Fruit fly (Drosophila melanogaster) whole organism, embryonic: Measurements from ENCODE around the gene UQCR-Q.
A peak's percentile ranks its signal among the peaks of the same experiment; 100 is the strongest.

Experiments used
- ATbp ChIP-seq: fragments of 200-800 bp; sonication (Bioruptor generic); optimal IDR thresholded peaks from 2 replicates; lab custom pipeline; 2017; ENCODE audit warnings: missing biosample characterization, mild to moderate bottlenecking, missing genetic modification characterization, missing genetic modification reagents
- CG10274 ChIP-seq: fragments of 200-800 bp; sonication (Bioruptor generic); optimal IDR thresholded peaks from 3 replicates; lab custom pipeline; 2017; ENCODE audit warnings: missing biosample characterization, mild to moderate bottlenecking, missing genetic modification characterization
- CG10366 ChIP-seq: fragments of 200-800 bp; sonication (Bioruptor generic); IDR thresholded peaks from 2 replicates; pipeline ENCODE4 v1.3.6; 2022; ENCODE audit warnings: missing biosample characterization, missing genetic modification characterization
- CG11398 ChIP-seq: fragments of 200-800 bp; sonication (Bioruptor generic); optimal IDR thresholded peaks from 2 replicates; lab custom pipeline; 2016; ENCODE audit warnings: missing biosample characterization, missing genetic modification characterization
- CG12769 ChIP-seq: fragments of 200-800 bp; sonication (Bioruptor generic); optimal IDR thresholded peaks from 2 replicates; lab custom pipeline; 2019; ENCODE audit warnings: missing biosample characterization, mild to moderate bottlenecking, missing genetic modification characterization, moderate library complexity
- CG12942 ChIP-seq: fragments of 200-800 bp; sonication (Bioruptor generic); optimal IDR thresholded peaks from 3 replicates; lab custom pipeline; 2016; ENCODE audit warnings: missing biosample characterization, missing genetic modification characterization
- CG13424 ChIP-seq: fragments of 200-800 bp; sonication (Bioruptor generic); optimal IDR thresholded peaks from 2 replicates; lab custom pipeline; 2019; ENCODE audit warnings: missing biosample characterization, mild to moderate bottlenecking, missing genetic modification characterization, moderate library complexity
- CG13624 ChIP-seq: fragments of 200-800 bp; sonication (Bioruptor generic); optimal IDR thresholded peaks from 2 replicates; lab custom pipeline; 2016; ENCODE audit warnings: missing biosample characterization, missing genetic modification characterization
- CG15011 ChIP-seq: fragments of 200-800 bp; sonication (Bioruptor generic); optimal IDR thresholded peaks from 3 replicates; lab custom pipeline; 2018; ENCODE audit warnings: missing biosample characterization, mild to moderate bottlenecking, missing genetic modification characterization
- CG16813 ChIP-seq: fragments of 200-800 bp; sonication (Bioruptor generic); IDR thresholded peaks from 3 replicates; pipeline ENCODE4 v1.3.6; 2022; ENCODE audit warnings: missing biosample characterization, missing genetic modification characterization; ENCODE audit not compliant: partially characterized antibody
- CG17802 ChIP-seq: fragments of 200-800 bp; sonication (Bioruptor generic); optimal IDR thresholded peaks from 2 replicates; lab custom pipeline; 2018; ENCODE audit warnings: missing biosample characterization, mild to moderate bottlenecking, missing genetic modification characterization, moderate library complexity
- CG2120 ChIP-seq: fragments of 200-800 bp; sonication (Bioruptor generic); optimal IDR thresholded peaks from 3 replicates; lab custom pipeline; 2016; ENCODE audit warnings: missing biosample characterization, missing genetic modification characterization
- CG2202 ChIP-seq: fragments of 200-800 bp; sonication (Bioruptor generic); optimal IDR thresholded peaks from 2 replicates; lab custom pipeline; 2018; ENCODE audit warnings: missing biosample characterization, mild to moderate bottlenecking, missing genetic modification characterization
- CG3065 ChIP-seq: fragments of 200-800 bp; sonication (Bioruptor generic); optimal IDR thresholded peaks from 2 replicates; lab custom pipeline; 2016; ENCODE audit warnings: missing biosample characterization, missing genetic modification characterization
- CG3838 ChIP-seq: fragments of 200-800 bp; sonication (Bioruptor generic); optimal IDR thresholded peaks from 3 replicates; lab custom pipeline; 2016; ENCODE audit warnings: missing biosample characterization, missing genetic modification characterization
- CG7271 ChIP-seq: fragments of 200-800 bp; sonication (Bioruptor generic); optimal IDR thresholded peaks from 2 replicates; lab custom pipeline; 2018; ENCODE audit warnings: missing biosample characterization, mild to moderate bottlenecking, missing genetic modification characterization, moderate library complexity
- CG9609 ChIP-seq: fragments of 200-800 bp; sonication (Bioruptor generic); optimal IDR thresholded peaks from 3 replicates; lab custom pipeline; 2016; ENCODE audit warnings: missing biosample characterization, missing genetic modification characterization
- CG9797 ChIP-seq: fragments of 200-800 bp; sonication (Bioruptor generic); optimal IDR thresholded peaks from 3 replicates; lab custom pipeline; 2018; ENCODE audit warnings: missing biosample characterization, mild to moderate bottlenecking, missing genetic modification characterization
- CoRest ChIP-seq: fragments of 200-800 bp; sonication (Bioruptor generic); optimal IDR thresholded peaks from 3 replicates; lab custom pipeline; 2018; ENCODE audit warnings: missing biosample characterization, mild to moderate bottlenecking, missing genetic modification characterization, moderate library complexity
- Ets65A ChIP-seq: fragments of 200-800 bp; sonication (Bioruptor generic); peaks from one replicate; lab custom pipeline; 2016; ENCODE audit warnings: missing biosample characterization, missing genetic modification characterization
- Ets97D ChIP-seq: fragments of 200-800 bp; sonication (Bioruptor generic); optimal IDR thresholded peaks from 3 replicates; lab custom pipeline; 2016; ENCODE audit warnings: missing biosample characterization, missing genetic modification characterization
- Fer1 ChIP-seq: fragments of 200-800 bp; sonication (Bioruptor generic); optimal IDR thresholded peaks from 2 replicates; lab custom pipeline; 2017; ENCODE audit warnings: missing biosample characterization, mild to moderate bottlenecking, missing genetic modification characterization
- Gug ChIP-seq: fragments of 200-800 bp; sonication (Bioruptor generic); IDR thresholded peaks from 4 replicates; pipeline ENCODE4 v1.3.6; 2022; ENCODE audit warnings: missing biosample characterization, missing genetic modification characterization
- H15 ChIP-seq: fragments of 200-800 bp; sonication (Bioruptor generic); IDR thresholded peaks from 3 replicates; pipeline ENCODE4 v1.3.6; 2022; ENCODE audit warnings: missing biosample characterization, missing genetic modification characterization
- NfI ChIP-seq: fragments of 200-800 bp; sonication (Bioruptor generic); optimal IDR thresholded peaks from 3 replicates; lab custom pipeline; 2018; ENCODE audit warnings: missing biosample characterization, mild to moderate bottlenecking, missing genetic modification characterization, moderate library complexity
- Spps ChIP-seq: fragments of 200-800 bp; sonication (Bioruptor generic); optimal IDR thresholded peaks from 2 replicates; lab custom pipeline; 2018; ENCODE audit warnings: missing biosample characterization, mild to moderate bottlenecking, missing genetic modification characterization
- Usf ChIP-seq: fragments of 200-800 bp; sonication (Bioruptor generic); optimal IDR thresholded peaks from 2 replicates; lab custom pipeline; 2017; ENCODE audit warnings: missing genotype, missing biosample characterization, missing genetic modification characterization
- ara ChIP-seq: fragments of 200-800 bp; sonication (Bioruptor generic); IDR thresholded peaks from 2 replicates; pipeline ENCODE4 v1.3.6; 2022; ENCODE audit warnings: missing biosample characterization, missing genetic modification characterization
- cg ChIP-seq: fragments of 200-800 bp; sonication (Bioruptor generic); optimal IDR thresholded peaks from 3 replicates; lab custom pipeline; 2019; ENCODE audit warnings: missing biosample characterization, mild to moderate bottlenecking, missing genetic modification characterization, moderate library complexity
- crc ChIP-seq: fragments of 200-800 bp; sonication (Bioruptor generic); optimal IDR thresholded peaks from 2 replicates; lab custom pipeline; 2016; ENCODE audit warnings: missing biosample characterization, missing genetic modification characterization
- en ChIP-seq: fragments of 200-800 bp; sonication (Bioruptor generic); optimal IDR thresholded peaks from 2 replicates; lab custom pipeline; 2016; ENCODE audit warnings: missing biosample characterization, missing genetic modification characterization
- eve ChIP-seq, 2 experiments: fragments of >200 bp; optimal IDR thresholded peaks; 2 replicates each; lab custom pipeline; 2017; ENCODE audit warnings: missing biosample characterization in 2 of 2, missing genetic modification characterization in 2 of 2
- exex ChIP-seq: fragments of 200-800 bp; sonication (Bioruptor generic); optimal IDR thresholded peaks from 4 replicates; lab custom pipeline; 2018; ENCODE audit warnings: missing biosample characterization, mild to moderate bottlenecking, missing genetic modification characterization, moderate library complexity
- fd102C ChIP-seq: fragments of 200-800 bp; sonication (Bioruptor generic); optimal IDR thresholded peaks from 2 replicates; lab custom pipeline; 2018; ENCODE audit warnings: missing biosample characterization, mild to moderate bottlenecking, missing genetic modification characterization, moderate library complexity
- fd64A ChIP-seq: fragments of 200-800 bp; sonication (Bioruptor generic); optimal IDR thresholded peaks from 3 replicates; lab custom pipeline; 2018; ENCODE audit warnings: missing biosample characterization, mild to moderate bottlenecking, missing genetic modification characterization
- ham ChIP-seq: fragments of 200-800 bp; sonication (Bioruptor generic); IDR thresholded peaks from 2 replicates; pipeline ENCODE4 v1.3.6; 2022; ENCODE audit warnings: missing biosample characterization, missing genetic modification characterization
- hb ChIP-seq: fragments of 200-800 bp; sonication (Bioruptor generic); IDR thresholded peaks from 3 replicates; pipeline ENCODE4 v1.3.6; 2022; ENCODE audit warnings: missing biosample characterization, missing genetic modification characterization; ENCODE audit not compliant: partially characterized antibody
- kah ChIP-seq: fragments of 200-800 bp; sonication (Bioruptor generic); optimal IDR thresholded peaks from 2 replicates; lab custom pipeline; 2018; ENCODE audit warnings: missing biosample characterization, mild to moderate bottlenecking, missing genetic modification characterization
- lab ChIP-seq: fragments of 200-800 bp; sonication (Bioruptor generic); optimal IDR thresholded peaks from 3 replicates; lab custom pipeline; 2017; ENCODE audit warnings: missing biosample characterization, missing genetic modification characterization, mild to moderate bottlenecking, moderate library complexity, missing genetic modification reagents
- lov ChIP-seq, 2 experiments: fragments of 200-800 bp in 1 of 2; fragments of >200 bp in 1 of 2; sonication (Bioruptor generic) in 1 of 2; IDR thresholded peaks in 1 of 2; optimal IDR thresholded peaks in 1 of 2; 2 replicates in 1 of 2; 3 replicates in 1 of 2; pipeline versions ENCODE4 v1.3.6 to Lab custom; 2017 to 2022; ENCODE audit warnings: missing biosample characterization in 1 of 2, missing genetic modification characterization in 1 of 2
- mirr ChIP-seq: fragments of 200-800 bp; sonication (Bioruptor generic); optimal IDR thresholded peaks from 3 replicates; lab custom pipeline; 2018; ENCODE audit warnings: missing biosample characterization, mild to moderate bottlenecking, missing genetic modification characterization
- nom ChIP-seq: fragments of 200-800 bp; sonication (Bioruptor generic); optimal IDR thresholded peaks from 2 replicates; lab custom pipeline; 2017; ENCODE audit warnings: missing biosample characterization, missing genetic modification characterization, mild to moderate bottlenecking, moderate library complexity, missing genetic modification reagents
- odd ChIP-seq: fragments of 200-800 bp; sonication (Bioruptor generic); optimal IDR thresholded peaks from 2 replicates; lab custom pipeline; 2017; ENCODE audit warnings: missing biosample characterization, mild to moderate bottlenecking, missing genetic modification characterization
- schlank ChIP-seq: fragments of 200-800 bp; sonication (Bioruptor generic); optimal IDR thresholded peaks from 2 replicates; lab custom pipeline; 2018; ENCODE audit warnings: missing biosample characterization, mild to moderate bottlenecking, missing genetic modification characterization
- sima ChIP-seq: fragments of 200-800 bp; sonication (Bioruptor generic); optimal IDR thresholded peaks from 2 replicates; lab custom pipeline; 2016; ENCODE audit warnings: missing biosample characterization, missing genetic modification characterization
- tna ChIP-seq: fragments of 200-800 bp; sonication (Bioruptor generic); IDR thresholded peaks from 2 replicates; pipeline ENCODE4 v1.3.6; 2022; ENCODE audit warnings: missing biosample characterization, missing genetic modification characterization; ENCODE audit not compliant: partially characterized antibody
- unc-4 ChIP-seq: fragments of 200-800 bp; sonication (Bioruptor generic); IDR thresholded peaks from 2 replicates; pipeline ENCODE4 v1.3.6; 2022; ENCODE audit warnings: missing biosample characterization, missing genetic modification characterization; ENCODE audit not compliant: partially characterized antibody
- vfl ChIP-seq: fragments of 200-800 bp; sonication (Bioruptor generic); optimal IDR thresholded peaks from 2 replicates; lab custom pipeline; 2016; ENCODE audit warnings: missing biosample characterization, missing genetic modification characterization
- yki ChIP-seq: fragments of >200 bp; optimal IDR thresholded peaks from 3 replicates; lab custom pipeline; 2018
- zfh2 ChIP-seq: fragments of 200-800 bp; sonication (Bioruptor generic); optimal IDR thresholded peaks from 2 replicates; lab custom pipeline; 2016; ENCODE audit warnings: missing biosample characterization, missing genetic modification characterization

The UQCR-Q gene

DNA sequence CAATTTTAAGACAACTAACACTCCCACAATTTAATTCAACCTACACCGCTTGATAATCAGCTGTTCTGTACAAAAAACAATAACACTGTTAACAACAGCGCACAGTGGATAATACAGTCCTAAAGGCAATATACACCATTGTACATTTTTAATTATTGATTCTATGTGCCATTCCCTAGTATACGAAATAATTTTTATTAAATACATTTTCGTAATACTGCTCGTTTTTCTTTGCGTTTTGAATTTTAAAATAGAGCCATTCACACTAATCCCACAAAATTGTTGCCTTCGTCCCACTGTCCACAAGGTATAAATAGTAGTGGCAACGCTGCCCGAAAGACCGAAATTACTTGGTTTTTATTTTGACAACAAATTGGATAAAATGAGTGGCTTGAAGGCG is 41.0 kb upstream of the UQCR-Q start, which contains the start of the genes Coq4 and CG32176 (continued):
- TF ChIP-seq ham (GFP tag; lab: Robert Waterston, UW), result peak; percentile 92
- peak; percentile 98 for TF ChIP-seq CG13424
- peak; percentile 91 for TF ChIP-seq fd64A
- TF ChIP-seq Fer1 (GFP tag; lab: Kevin White, UChicago), result peak; percentile 97
- TF ChIP-seq exex (tag; lab: Kevin White, UChicago), result peak; percentile 83
- peak; percentile 30 to 97 for TF ChIP-seq eve (GFP tag; optimal IDR thresholded peaks at IDR 0.05; lab: Kevin White, UChicago)
- TF ChIP-seq lov (optimal IDR thresholded peaks at IDR 0.05; lab: Kevin White, UChicago), result no peak
- TF ChIP-seq lov (GFP tag; IDR thresholded peaks at IDR 0.05; lab: Robert Waterston, UW), result peak; percentile 96
- peak; percentile 94 for TF ChIP-seq Usf (GFP tag; lab: Kevin White, UChicago)
- peak; percentile 97 for TF ChIP-seq schlank (tag; lab: Kevin White, UChicago)
- peak; percentile 98 for TF ChIP-seq CoRest (tag; lab: Kevin White, UChicago)
- peak; percentile 88 for TF ChIP-seq CG15011 (GFP tag; lab: Kevin White, UChicago)
- TF ChIP-seq yki (lab: Kevin White, UChicago), result no peak
- peak; percentile 99 for TF ChIP-seq CG12942
- TF ChIP-seq zfh2 (GFP tag; lab: Kevin White, UChicago), result peak; percentile 99
- peak; percentile 96 for TF ChIP-seq CG3065
- TF ChIP-seq CG9797, result no peak
- TF ChIP-seq Gug (GFP tag; lab: Robert Waterston, UW), result peak; percentile 99
- peak; percentile 90 for TF ChIP-seq kah (GFP tag; lab: Kevin White, UChicago)
- peak; percentile 95 for TF ChIP-seq CG2202 (tag; lab: Kevin White, UChicago)
- TF ChIP-seq CG3838 (GFP tag; lab: Kevin White, UChicago), result peak; percentile 96
- peak; percentile 44; the same call in 1 of the 3 replicates for TF ChIP-seq hb
- TF ChIP-seq CG10274 (GFP tag; lab: Kevin White, UChicago), result peak; percentile 88
- peak; percentile 81 for TF ChIP-seq fd102C (GFP tag; lab: Kevin White, UChicago)
- TF ChIP-seq unc-4 (GFP tag; lab: Robert Waterston, UW), result peak; percentile 55; the same call in 1 of the 2 replicates
- TF ChIP-seq Ets97D (GFP tag; lab: Kevin White, UChicago), result peak; percentile 95
- TF ChIP-seq NfI (GFP tag; lab: Kevin White, UChicago), result peak; percentile 98
- TF ChIP-seq vfl (GFP tag; lab: Kevin White, UChicago), result peak; percentile 99
- TF ChIP-seq CG7271 (tag; lab: Kevin White, UChicago), result peak; percentile 88
- TF ChIP-seq Ets65A (GFP tag; lab: Kevin White, UChicago), result peak; percentile 100
- peak; percentile 98 for TF ChIP-seq CG13624
- TF ChIP-seq tna (GFP tag; lab: Robert Waterston, UW), result 0 out of 2 replicates have a peak, but pooled peaks have one; percentile 45
- TF ChIP-seq Spps (tag; lab: Kevin White, UChicago), result peak; percentile 93
- peak; percentile 95 for TF ChIP-seq mirr (GFP tag; lab: Kevin White, UChicago)
- TF ChIP-seq en (GFP tag; lab: Kevin White, UChicago), result peak; percentile 95
- peak; percentile 99 for TF ChIP-seq CG2120
- peak; percentile 83 for TF ChIP-seq nom
- peak; percentile 91 for TF ChIP-seq odd (GFP tag; lab: Kevin White, UChicago)
- peak; percentile 98 for TF ChIP-seq crc (GFP tag; lab: Kevin White, UChicago)
- peak; percentile 98 for TF ChIP-seq CG10366 (GFP tag; lab: Robert Waterston, UW)
- TF ChIP-seq CG17802, result peak; percentile 91
- TF ChIP-seq ATbp (GFP tag; lab: Kevin White, UChicago), result peak; percentile 95
- TF ChIP-seq CG11398 (GFP tag; lab: Kevin White, UChicago), result peak; percentile 95
- peak; percentile 98 for TF ChIP-seq lab (GFP tag; lab: Kevin White, UChicago)
- peak; percentile 96 for TF ChIP-seq ara
- peak; percentile 92 for TF ChIP-seq sima (GFP tag; lab: Kevin White, UChicago)
- peak; percentile 99 for TF ChIP-seq CG12769
- TF ChIP-seq cg (GFP tag; lab: Kevin White, UChicago), result no peak
- peak; percentile 69 for TF ChIP-seq CG16813
- peak; percentile 98 for TF ChIP-seq H15 (GFP tag; lab: Robert Waterston, UW)
- peak; percentile 98 for TF ChIP-seq CG9609 (GFP tag; lab: Kevin White, UChicago)
